Fruit fly (Drosophila melanogaster) whole organism, embryonic: ENCODE measurements around the gene ohgt.
A peak's percentile ranks its signal among the peaks of the same experiment; 100 is the strongest.

Source experiments
- ATbp ChIP-seq: fragments of 200-800 bp; sonication (Bioruptor generic); optimal IDR thresholded peaks from 2 replicates; lab custom pipeline; 2017; ENCODE audit warnings: missing biosample characterization, mild to moderate bottlenecking, missing genetic modification characterization, missing genetic modification reagents
- Ada2b ChIP-seq: fragments of 200-800 bp; sonication (Bioruptor generic); IDR thresholded peaks from 2 replicates; pipeline ENCODE4 v1.3.6; 2022; ENCODE audit warnings: missing biosample characterization, missing genetic modification characterization
- Aef1 ChIP-seq: fragments of 200-800 bp; sonication (Bioruptor generic); IDR thresholded peaks from 3 replicates; pipeline ENCODE4 v1.3.6; 2022; ENCODE audit warnings: missing biosample characterization, missing genetic modification characterization
- CG12236 ChIP-seq: fragments of 200-800 bp; sonication (Bioruptor generic); optimal IDR thresholded peaks from 2 replicates; lab custom pipeline; 2016; ENCODE audit warnings: missing biosample characterization, missing genetic modification characterization
- CG13287 ChIP-seq: fragments of 200-800 bp; sonication (Bioruptor generic); IDR thresholded peaks from 2 replicates; pipeline ENCODE4 v1.3.6; 2022; ENCODE audit warnings: missing biosample characterization, missing genetic modification characterization; ENCODE audit not compliant: partially characterized antibody
- CG15479 ChIP-seq: fragments of 200-800 bp; sonication (Bioruptor generic); optimal IDR thresholded peaks from 3 replicates; lab custom pipeline; 2019; ENCODE audit warnings: missing biosample characterization, mild to moderate bottlenecking, missing genetic modification characterization, moderate library complexity
- CG1832 ChIP-seq: fragments of 200-800 bp; sonication (Bioruptor generic); optimal IDR thresholded peaks from 2 replicates; lab custom pipeline; 2017; ENCODE audit warnings: missing biosample characterization, mild to moderate bottlenecking, missing genetic modification characterization, inconsistent platforms
- CG2199 ChIP-seq: fragments of 200-800 bp; sonication (Bioruptor generic); IDR thresholded peaks from 3 replicates; pipeline ENCODE4 v1.3.6; 2022; ENCODE audit warnings: missing biosample characterization, missing genetic modification characterization
- CG31388 ChIP-seq: fragments of 200-800 bp; sonication (Bioruptor generic); optimal IDR thresholded peaks from 2 replicates; lab custom pipeline; 2016; ENCODE audit warnings: missing biosample characterization, missing genetic modification characterization
- CG33557 ChIP-seq: fragments of 200-800 bp; sonication (Bioruptor generic); optimal IDR thresholded peaks from 2 replicates; lab custom pipeline; 2019; ENCODE audit warnings: missing biosample characterization, mild to moderate bottlenecking, missing genetic modification characterization, moderate library complexity
- CG4424 ChIP-seq: fragments of 200-800 bp; sonication (Bioruptor generic); optimal IDR thresholded peaks from 3 replicates; lab custom pipeline; 2016; ENCODE audit warnings: missing biosample characterization, missing genetic modification characterization
- CG6854 ChIP-seq: fragments of 200-800 bp; sonication (Bioruptor generic); optimal IDR thresholded peaks from 3 replicates; lab custom pipeline; 2017; ENCODE audit warnings: missing biosample characterization, mild to moderate bottlenecking, missing genetic modification characterization
- CG7839 ChIP-seq: fragments of 200-800 bp; sonication (Bioruptor generic); optimal IDR thresholded peaks from 3 replicates; lab custom pipeline; 2018; ENCODE audit warnings: missing biosample characterization, mild to moderate bottlenecking, missing genetic modification characterization, moderate library complexity
- CG8290 ChIP-seq, 3 experiments: fragments of 200-800 bp; sonication (Bioruptor generic); optimal IDR thresholded peaks; 2 replicates each; lab custom pipeline; 2016 to 2019; ENCODE audit warnings: missing biosample characterization in 3 of 3, missing genetic modification characterization in 3 of 3, mild to moderate bottlenecking in 2 of 3, moderate library complexity in 1 of 3
- CG9817 ChIP-seq: fragments of 200-800 bp; sonication (Bioruptor generic); optimal IDR thresholded peaks from 2 replicates; lab custom pipeline; 2018; ENCODE audit warnings: missing biosample characterization, mild to moderate bottlenecking, missing genetic modification characterization, moderate library complexity
- Chrac-16 ChIP-seq: fragments of 200-800 bp; sonication (Bioruptor generic); optimal IDR thresholded peaks from 3 replicates; lab custom pipeline; 2016; ENCODE audit warnings: missing biosample characterization, missing genetic modification characterization
- CkIIα-i1 ChIP-seq: fragments of 200-800 bp; sonication (Bioruptor generic); IDR thresholded peaks from 2 replicates; pipeline ENCODE4 v1.3.6; 2022; ENCODE audit warnings: missing biosample characterization, missing genetic modification characterization
- Dad ChIP-seq: fragments of 200-800 bp; sonication (Bioruptor generic); optimal IDR thresholded peaks from 3 replicates; lab custom pipeline; 2016; ENCODE audit warnings: missing biosample characterization, missing genetic modification characterization
- Dek ChIP-seq: fragments of 200-800 bp; sonication (Bioruptor generic); optimal IDR thresholded peaks from 3 replicates; lab custom pipeline; 2019; ENCODE audit warnings: missing biosample characterization, mild to moderate bottlenecking, missing genetic modification characterization, moderate library complexity
- H15 ChIP-seq: fragments of 200-800 bp; sonication (Bioruptor generic); IDR thresholded peaks from 3 replicates; pipeline ENCODE4 v1.3.6; 2022; ENCODE audit warnings: missing biosample characterization, missing genetic modification characterization
- Hr78 ChIP-seq, 2 experiments: fragments of 200-800 bp in 1 of 2; fragments of >200 bp in 1 of 2; sonication (Bioruptor generic) in 1 of 2; optimal IDR thresholded peaks; 2 replicates each; lab custom pipeline; 2017 to 2019; ENCODE audit warnings: missing biosample characterization in 2 of 2, missing genetic modification characterization in 2 of 2, mild to moderate bottlenecking in 1 of 2, moderate library complexity in 1 of 2
- Hsf ChIP-seq: fragments of 200-800 bp; sonication (Bioruptor generic); optimal IDR thresholded peaks from 3 replicates; lab custom pipeline; 2016; ENCODE audit warnings: missing biosample characterization, missing genetic modification characterization
- MESR4 ChIP-seq: fragments of 200-800 bp; sonication (Bioruptor generic); optimal IDR thresholded peaks from 2 replicates; lab custom pipeline; 2018; ENCODE audit warnings: missing biosample characterization, mild to moderate bottlenecking, missing genetic modification characterization, moderate library complexity
- Rx ChIP-seq: fragments of 200-800 bp; sonication (Bioruptor generic); IDR thresholded peaks from 2 replicates; pipeline ENCODE4 v1.3.6; 2022; ENCODE audit warnings: missing biosample characterization, missing genetic modification characterization
- Sox100B ChIP-seq: fragments of 200-800 bp; sonication (Bioruptor generic); optimal IDR thresholded peaks from 3 replicates; lab custom pipeline; 2018; ENCODE audit warnings: missing biosample characterization, mild to moderate bottlenecking, missing genetic modification characterization
- Spps ChIP-seq: fragments of 200-800 bp; sonication (Bioruptor generic); optimal IDR thresholded peaks from 2 replicates; lab custom pipeline; 2018; ENCODE audit warnings: missing biosample characterization, mild to moderate bottlenecking, missing genetic modification characterization
- Sry-δ ChIP-seq: fragments of 200-800 bp; sonication (Bioruptor generic); optimal IDR thresholded peaks from 2 replicates; lab custom pipeline; 2016; ENCODE audit warnings: missing biosample characterization, missing genetic modification characterization
- Xbp1 ChIP-seq: fragments of 200-800 bp; sonication (Bioruptor generic); optimal IDR thresholded peaks from 3 replicates; lab custom pipeline; 2016; ENCODE audit warnings: missing biosample characterization, mild to moderate bottlenecking, missing genetic modification characterization
- YL-1 ChIP-seq: fragments of 200-800 bp; sonication (Bioruptor generic); optimal IDR thresholded peaks from 3 replicates; lab custom pipeline; 2017; ENCODE audit warnings: missing biosample characterization, mild to moderate bottlenecking, missing genetic modification characterization
- ab ChIP-seq: fragments of 200-800 bp; sonication (Bioruptor generic); optimal IDR thresholded peaks from 2 replicates; lab custom pipeline; 2016; ENCODE audit warnings: missing biosample characterization, missing genetic modification characterization
- ara ChIP-seq: fragments of 200-800 bp; sonication (Bioruptor generic); IDR thresholded peaks from 2 replicates; pipeline ENCODE4 v1.3.6; 2022; ENCODE audit warnings: missing biosample characterization, missing genetic modification characterization
- bab2 ChIP-seq: fragments of 200-800 bp; sonication (Bioruptor generic); optimal IDR thresholded peaks from 2 replicates; lab custom pipeline; 2016; ENCODE audit warnings: missing biosample characterization, missing genetic modification characterization
- bbx ChIP-seq: fragments of 200-800 bp; sonication (Bioruptor generic); IDR thresholded peaks from 2 replicates; pipeline ENCODE4 v1.3.6; 2022; ENCODE audit warnings: missing biosample characterization, missing genetic modification characterization; ENCODE audit not compliant: partially characterized antibody
- bowl ChIP-seq: fragments of 200-800 bp; sonication (Bioruptor generic); IDR thresholded peaks from 2 replicates; pipeline ENCODE4 v1.3.6; 2022; ENCODE audit warnings: missing biosample characterization, missing genetic modification characterization
- br ChIP-seq: fragments of >200 bp; optimal IDR thresholded peaks from 2 replicates; lab custom pipeline; 2017
- btn ChIP-seq: fragments of 200-800 bp; sonication (Bioruptor generic); optimal IDR thresholded peaks from 2 replicates; lab custom pipeline; 2016; ENCODE audit warnings: missing biosample characterization, missing genetic modification characterization
- chif ChIP-seq, 2 experiments: fragments of 200-800 bp; sonication (Bioruptor generic); optimal IDR thresholded peaks; 3 replicates each; lab custom pipeline; 2016; ENCODE audit warnings: missing biosample characterization in 2 of 2, missing genetic modification characterization in 2 of 2
- cwo ChIP-seq: fragments of 200-800 bp; sonication (Bioruptor generic); optimal IDR thresholded peaks from 3 replicates; lab custom pipeline; 2017; ENCODE audit warnings: missing biosample characterization, missing genetic modification characterization, mild to moderate bottlenecking, moderate library complexity, missing genetic modification reagents
- esg ChIP-seq: fragments of 200-800 bp; sonication (Bioruptor generic); conservative IDR thresholded peaks from 2 replicates; pipeline ENCODE4 v1.3.6; 2022; ENCODE audit warnings: missing biosample characterization, missing genetic modification characterization
- h ChIP-seq: fragments of >200 bp; optimal IDR thresholded peaks from 2 replicates; lab custom pipeline; 2017
- mirr ChIP-seq: fragments of 200-800 bp; sonication (Bioruptor generic); optimal IDR thresholded peaks from 3 replicates; lab custom pipeline; 2018; ENCODE audit warnings: missing biosample characterization, mild to moderate bottlenecking, missing genetic modification characterization
- phol ChIP-seq: fragments of 200-800 bp; sonication (Bioruptor generic); optimal IDR thresholded peaks from 3 replicates; lab custom pipeline; 2018; ENCODE audit warnings: missing biosample characterization, mild to moderate bottlenecking, missing genetic modification characterization, moderate library complexity
- slbo ChIP-seq: fragments of 200-800 bp; sonication (Bioruptor generic); IDR thresholded peaks from 2 replicates; pipeline ENCODE4 v1.3.6; 2022; ENCODE audit warnings: missing biosample characterization, missing genetic modification characterization
- sob ChIP-seq: fragments of 200-800 bp; sonication (Bioruptor generic); IDR thresholded peaks from 2 replicates; pipeline ENCODE4 v1.3.6; 2022; ENCODE audit warnings: missing biosample characterization, missing genetic modification characterization
- ssp ChIP-seq: fragments of 200-800 bp; sonication (Bioruptor generic); IDR thresholded peaks from 2 replicates; pipeline ENCODE4 v1.3.6; 2022; ENCODE audit warnings: missing biosample characterization, missing genetic modification characterization
- stwl ChIP-seq: fragments of 200-800 bp; sonication (Bioruptor generic); optimal IDR thresholded peaks from 3 replicates; lab custom pipeline; 2018; ENCODE audit warnings: missing biosample characterization, mild to moderate bottlenecking, missing genetic modification characterization, moderate library complexity
- unc-4 ChIP-seq: fragments of 200-800 bp; sonication (Bioruptor generic); IDR thresholded peaks from 2 replicates; pipeline ENCODE4 v1.3.6; 2022; ENCODE audit warnings: missing biosample characterization, missing genetic modification characterization; ENCODE audit not compliant: partially characterized antibody
- vvl ChIP-seq: fragments of 200-800 bp; sonication (Bioruptor generic); IDR thresholded peaks from 2 replicates; pipeline ENCODE4 v1.3.6; 2022; ENCODE audit warnings: missing biosample characterization, missing genetic modification characterization
- zen2 ChIP-seq: fragments of 200-800 bp; sonication (Bioruptor generic); IDR thresholded peaks from 3 replicates; pipeline ENCODE4 v1.3.6; 2022; ENCODE audit warnings: missing biosample characterization, missing genetic modification characterization; ENCODE audit not compliant: partially characterized antibody

Gene ohgt

dm6 chr3R:10100498-10101196 is 51.6 kb downstream of the ohgt start (continued):
- TF ChIP-seq CG13287 (GFP tag; lab: Robert Waterston, UW) (peak; percentile 33; the same call in 1 of the 2 replicates), stwl (tag; lab: Kevin White, UChicago) (no peak), CG7839 (tag; lab: Kevin White, UChicago) (peak; percentile 45), slbo (GFP tag; lab: Robert Waterston, UW) (peak; percentile 74), Xbp1 (peak; percentile 24), chif (GFP tag; optimal IDR thresholded peaks at IDR 0.05; lab: Kevin White, UChicago) (no peak), Chrac-16 (GFP tag; lab: Kevin White, UChicago) (no peak), Spps (tag; lab: Kevin White, UChicago) (no peak), vvl (GFP tag; lab: Robert Waterston, UW) (peak; percentile 78), mirr (GFP tag; lab: Kevin White, UChicago) (no peak), Rx (GFP tag; lab: Robert Waterston, UW) (no peak), CG1832 (no peak), cwo (GFP tag; lab: Kevin White, UChicago) (no peak), CG4424 (GFP tag; lab: Kevin White, UChicago) (peak; percentile 9), zen2 (GFP tag; lab: Robert Waterston, UW) (no peak), btn (GFP tag; lab: Kevin White, UChicago) (peak; percentile 1), Hsf (no peak), ara (GFP tag; lab: Robert Waterston, UW) (0 out of 2 replicates have a peak, but pooled peaks have one; percentile 7), MESR4 (no peak), CG6854 (GFP tag; lab: Kevin White, UChicago) (no peak), CG15479 (GFP tag; lab: Kevin White, UChicago) (no peak), CG9817 (tag; lab: Kevin White, UChicago) (no peak), phol (tag; lab: Kevin White, UChicago) (peak; percentile 0), Sox100B (no peak), Dek (tag; lab: Kevin White, UChicago) (no peak), sob (GFP tag; lab: Robert Waterston, UW) (peak; percentile 39; the same call in 1 of the 2 replicates), bab2 (GFP tag; lab: Kevin White, UChicago) (peak; percentile 21), CkIIα-i1 (GFP tag; lab: Robert Waterston, UW) (no peak), Hr78 (GFP tag; optimal IDR thresholded peaks at IDR 0.05; lab: Kevin White, UChicago) (no peak), ab (no peak), br (lab: Kevin White, UChicago) (no peak), CG2199 (GFP tag; lab: Robert Waterston, UW) (peak; percentile 90; the same call in 2 of the 3 replicates), unc-4 (GFP tag; lab: Robert Waterston, UW) (no peak), Ada2b (no peak), CG31388 (GFP tag; lab: Kevin White, UChicago) (no peak), esg (GFP tag; lab: Robert Waterston, UW) (no peak), CG33557 (GFP tag; lab: Kevin White, UChicago) (no peak), CG8290 (GFP tag; optimal IDR thresholded peaks at IDR 0.05; lab: Kevin White, UChicago) (no peak), CG8290 (tag; optimal IDR thresholded peaks at IDR 0.05; lab: Kevin White, UChicago) (peak in 1 of 2 experiments; percentile 70), ssp (no peak), YL-1 (GFP tag; lab: Kevin White, UChicago) (no peak), Aef1 (GFP tag; lab: Robert Waterston, UW) (0 out of 3 replicates have a peak, but pooled peaks have one; percentile 35), bbx (peak; percentile 35; the same call in 1 of the 2 replicates), Sry-δ (GFP tag; lab: Kevin White, UChicago) (no peak), h (lab: Kevin White, UChicago) (no peak), H15 (GFP tag; lab: Robert Waterston, UW) (0 out of 3 replicates have a peak, but pooled peaks have one; percentile 53), Dad (GFP tag; lab: Kevin White, UChicago) (no peak), ATbp (GFP tag; lab: Kevin White, UChicago) (peak; percentile 47), bowl (GFP tag; lab: Robert Waterston, UW) (0 out of 2 replicates have a peak, but pooled peaks have one; percentile 58), CG12236 (no peak)
